Worm (Caenorhabditis elegans) whole organism, L3 larva: Measurements from ENCODE around the gene F53H4.2.
A peak's percentile ranks its signal among the peaks of the same experiment; 100 is the strongest.

Source experiments
- R02D3.7 ChIP-seq: fragments of 150-350 bp; optimal IDR thresholded peaks from 2 replicates; lab custom pipeline; 2014; ENCODE audit warnings: missing biosample characterization, missing genetic modification characterization
- ZK546.5 ChIP-seq: sonication (generic microtip); optimal IDR thresholded peaks from 2 replicates; lab custom pipeline; 2017; ENCODE audit warnings: missing biosample characterization, missing genetic modification characterization
- aly-2 ChIP-seq: fragments of 150-350 bp; optimal IDR thresholded peaks from 2 replicates; lab custom pipeline; 2014; ENCODE audit warnings: missing biosample characterization, missing genetic modification characterization
- ama-1 ChIP-seq: fragments of 150-350 bp; optimal IDR thresholded peaks from 2 replicates; lab custom pipeline; 2018
- ceh-28 ChIP-seq: fragments of 150-350 bp; optimal IDR thresholded peaks from 2 replicates; lab custom pipeline; 2014; ENCODE audit warnings: missing biosample characterization, missing genetic modification reagents, missing genetic modification characterization
- ceh-9 ChIP-seq: sonication (generic microtip); optimal IDR thresholded peaks from 2 replicates; lab custom pipeline; 2018; ENCODE audit warnings: missing biosample characterization, missing genetic modification characterization
- daf-12 ChIP-seq: fragments of 150-350 bp; optimal IDR thresholded peaks from 2 replicates; lab custom pipeline; 2014; ENCODE audit warnings: missing biosample characterization, missing genetic modification reagents, missing genetic modification characterization
- egl-27 ChIP-seq: sonication (generic microtip); optimal IDR thresholded peaks from 4 replicates; lab custom pipeline; 2017; ENCODE audit warnings: missing biosample characterization, missing genetic modification reagents, missing genetic modification characterization
- egl-5 ChIP-seq: fragments of 150-350 bp; optimal IDR thresholded peaks from 2 replicates; lab custom pipeline; 2017; ENCODE audit warnings: missing biosample characterization, missing genetic modification reagents, missing genetic modification characterization, inconsistent platforms
- elt-1 ChIP-seq: fragments of 150-350 bp; optimal IDR thresholded peaks from 2 replicates; lab custom pipeline; 2014; ENCODE audit warnings: missing biosample characterization, missing genetic modification characterization
- elt-2 ChIP-seq: sonication (generic microtip); optimal IDR thresholded peaks from 2 replicates; lab custom pipeline; 2016; ENCODE audit warnings: missing genetic modification reagents, mild to moderate bottlenecking, missing genetic modification characterization, missing compliant biosample characterization
- elt-3 ChIP-seq, 3 experiments: fragments of 150-350 bp in 1 of 3; sonication (generic microtip) in 2 of 3; optimal IDR thresholded peaks; 2 replicates in 2 of 3; 4 replicates in 1 of 3; lab custom pipeline; 2014 to 2017; ENCODE audit warnings: missing biosample characterization in 3 of 3, missing genetic modification characterization in 3 of 3
- eor-1 ChIP-seq, 2 experiments: fragments of 150-350 bp; optimal IDR thresholded peaks; 2 replicates each; lab custom pipeline; 2014 to 2018; ENCODE audit warnings: missing biosample characterization in 2 of 2, missing genetic modification characterization in 2 of 2
- fkh-2 ChIP-seq: fragments of 150-350 bp; optimal IDR thresholded peaks from 2 replicates; lab custom pipeline; 2014; ENCODE audit warnings: missing biosample characterization, missing genetic modification reagents, missing genetic modification characterization
- fos-1 ChIP-seq: fragments of 150-350 bp; optimal IDR thresholded peaks from 2 replicates; lab custom pipeline; 2014; ENCODE audit warnings: missing biosample characterization, missing genetic modification characterization
- hmg-11 ChIP-seq: sonication (generic microtip); optimal IDR thresholded peaks from 2 replicates; lab custom pipeline; 2016; ENCODE audit warnings: missing genetic modification characterization, missing compliant biosample characterization
- jun-1 ChIP-seq: fragments of 150-350 bp; optimal IDR thresholded peaks from 2 replicates; lab custom pipeline; 2014; ENCODE audit warnings: missing biosample characterization, missing genetic modification reagents, missing genetic modification characterization
- lin-15B ChIP-seq: fragments of 150-350 bp; optimal IDR thresholded peaks from 2 replicates; lab custom pipeline; 2014; ENCODE audit warnings: missing biosample characterization, missing genetic modification characterization
- lin-39 ChIP-seq: fragments of 150-350 bp; optimal IDR thresholded peaks from 2 replicates; lab custom pipeline; 2018; ENCODE audit warnings: missing biosample characterization, missing genetic modification reagents, missing genetic modification characterization
- lsy-12 ChIP-seq: sonication (generic microtip); optimal IDR thresholded peaks from 2 replicates; lab custom pipeline; 2016; ENCODE audit warnings: mild to moderate bottlenecking, missing genetic modification characterization, missing compliant biosample characterization
- mdl-1 ChIP-seq: fragments of 150-350 bp; optimal IDR thresholded peaks from 2 replicates; lab custom pipeline; 2014; ENCODE audit warnings: missing biosample characterization, missing genetic modification characterization
- mml-1 ChIP-seq: fragments of 150-350 bp; sonication (generic microtip); optimal IDR thresholded peaks from 3 replicates; lab custom pipeline; 2014; ENCODE audit warnings: missing biosample characterization, missing genetic modification characterization
- nfya-1 ChIP-seq: sonication (generic microtip); optimal IDR thresholded peaks from 2 replicates; lab custom pipeline; 2017; ENCODE audit warnings: missing genetic modification characterization, mild to moderate bottlenecking, missing compliant biosample characterization, antibody characterized with exemption, moderate library complexity; ENCODE audit not compliant: insufficient read depth
- nhr-11 ChIP-seq: fragments of 150-350 bp; optimal IDR thresholded peaks from 2 replicates; lab custom pipeline; 2014; ENCODE audit warnings: missing biosample characterization, missing genetic modification characterization
- nhr-12 ChIP-seq: fragments of 150-350 bp; optimal IDR thresholded peaks from 2 replicates; lab custom pipeline; 2014; ENCODE audit warnings: missing biosample characterization, missing genetic modification characterization
- nhr-23 ChIP-seq: fragments of 150-350 bp; optimal IDR thresholded peaks from 2 replicates; lab custom pipeline; 2014; ENCODE audit warnings: missing biosample characterization, missing genetic modification reagents, missing genetic modification characterization
- nhr-237 ChIP-seq: fragments of 150-350 bp; optimal IDR thresholded peaks from 2 replicates; lab custom pipeline; 2014; ENCODE audit warnings: missing biosample characterization, missing genetic modification characterization
- nhr-25 ChIP-seq: sonication (generic microtip); optimal IDR thresholded peaks from 2 replicates; lab custom pipeline; 2017; ENCODE audit warnings: missing biosample characterization, missing genetic modification characterization
- nhr-43 ChIP-seq: sonication (generic microtip); optimal IDR thresholded peaks from 2 replicates; lab custom pipeline; 2016; ENCODE audit warnings: mild to moderate bottlenecking, missing genetic modification characterization, missing compliant biosample characterization; ENCODE audit not compliant: poor library complexity, severe bottlenecking
- nhr-67 ChIP-seq: fragments of 150-350 bp; optimal IDR thresholded peaks from 2 replicates; lab custom pipeline; 2014; ENCODE audit warnings: missing biosample characterization, missing genetic modification characterization
- nhr-77 ChIP-seq: fragments of 150-350 bp; optimal IDR thresholded peaks from 2 replicates; lab custom pipeline; 2014; ENCODE audit warnings: missing biosample characterization, missing genetic modification characterization
- pha-4 ChIP-seq: fragments of 150-350 bp; optimal IDR thresholded peaks from 2 replicates; lab custom pipeline; 2014; ENCODE audit warnings: missing biosample characterization, missing genetic modification reagents, missing genetic modification characterization
- pqm-1 ChIP-seq: fragments of 150-350 bp; optimal IDR thresholded peaks from 2 replicates; lab custom pipeline; 2017; ENCODE audit warnings: missing biosample characterization, missing genetic modification characterization, inconsistent platforms
- sea-2 ChIP-seq: fragments of 150-350 bp; sonication (generic microtip); optimal IDR thresholded peaks from 4 replicates; lab custom pipeline; 2014; ENCODE audit warnings: missing biosample characterization, missing genetic modification reagents, missing genetic modification characterization
- skn-1 ChIP-seq: fragments of 150-350 bp; optimal IDR thresholded peaks from 2 replicates; lab custom pipeline; 2014; ENCODE audit warnings: missing biosample characterization, missing genetic modification characterization
- snpc-4 ChIP-seq: fragments of 150-350 bp; optimal IDR thresholded peaks from 2 replicates; lab custom pipeline; 2014; ENCODE audit warnings: missing biosample characterization, missing genetic modification characterization
- tbx-2 ChIP-seq: sonication (generic microtip); optimal IDR thresholded peaks from 2 replicates; lab custom pipeline; 2016; ENCODE audit warnings: mild to moderate bottlenecking, missing genetic modification characterization, missing compliant biosample characterization
- unc-39 ChIP-seq: sonication (generic microtip); optimal IDR thresholded peaks from 4 replicates; lab custom pipeline; 2017; ENCODE audit warnings: missing biosample characterization, missing genetic modification characterization
- unc-62 ChIP-seq: fragments of 150-350 bp; sonication (generic microtip); optimal IDR thresholded peaks from 4 replicates; lab custom pipeline; 2014; ENCODE audit warnings: missing biosample characterization, missing genetic modification reagents, missing genetic modification characterization
- zag-1 ChIP-seq: fragments of 150-350 bp; optimal IDR thresholded peaks from 2 replicates; lab custom pipeline; 2014; ENCODE audit warnings: missing biosample characterization, missing genetic modification characterization
- ztf-11 ChIP-seq: fragments of 150-350 bp; optimal IDR thresholded peaks from 2 replicates; lab custom pipeline; 2014; ENCODE audit warnings: missing biosample characterization, missing genetic modification characterization
- ztf-4 ChIP-seq: fragments of 150-350 bp; optimal IDR thresholded peaks from 2 replicates; lab custom pipeline; 2014; ENCODE audit warnings: missing biosample characterization, missing genetic modification characterization

The F53H4.2 gene

DNA sequence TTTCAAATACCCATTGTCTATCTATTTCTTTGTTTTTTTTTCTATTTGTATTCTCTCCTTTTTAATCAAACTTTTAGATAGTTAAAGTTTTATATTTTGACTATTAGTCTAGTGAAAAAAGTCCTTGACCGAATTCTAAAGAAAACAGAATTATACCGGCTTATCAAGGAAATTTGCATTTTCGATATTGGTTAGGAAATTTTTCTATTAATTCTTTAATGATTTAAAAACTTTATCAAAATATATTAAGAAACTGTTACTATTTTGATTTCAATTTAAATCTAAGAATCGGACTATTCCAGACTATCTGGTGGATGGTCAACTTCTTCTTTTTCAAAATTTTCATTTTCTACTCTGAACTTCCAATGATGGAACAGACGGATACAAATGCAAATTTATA lies 28.9 kb upstream of the F53H4.2 start, which contains the start of gene Y7A5A.20:
Y7A5A.20 (plus strand) TSS at position 301 of the 400 bp plus-strand sequence.
- TF ChIP-seq tbx-2 (tag; lab: Kevin White, UChicago) (no peak), nhr-23 (tag; lab: Kevin White, UChicago) (no peak), lin-39 (tag; lab: Kevin White, UChicago) (no peak), ama-1 (lab: Kevin White, UChicago) (no peak), R02D3.7 (no peak), skn-1 (no peak), nhr-25 (tag; lab: Kevin White, UChicago) (no peak), ceh-9 (tag; lab: Kevin White, UChicago) (no peak), egl-27 (tag; lab: Kevin White, UChicago) (no peak), aly-2 (no peak), ztf-4 (tag; lab: Kevin White, UChicago) (no peak)

DNA sequence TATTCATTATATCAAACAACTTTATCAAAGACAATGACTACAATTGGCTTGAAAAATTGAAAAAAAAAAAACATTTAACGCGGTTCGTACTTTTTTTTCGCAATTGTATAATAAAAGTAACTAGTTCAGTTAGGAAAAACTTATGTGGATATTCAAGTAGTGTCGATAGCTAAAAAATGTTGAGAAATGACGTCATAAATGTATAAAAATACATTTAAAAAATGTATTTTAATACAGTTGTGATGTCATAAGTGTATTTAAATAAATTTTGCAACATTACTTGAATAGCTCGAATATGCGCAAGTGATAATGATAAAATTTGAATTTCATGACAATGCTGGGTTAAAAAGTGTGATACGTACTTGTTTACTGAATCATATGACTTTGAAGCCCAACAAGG lies 25.4 kb upstream of the F53H4.2 start:
- no peak for TF ChIP-seq nhr-25 (tag; lab: Kevin White, UChicago)
- no peak for TF ChIP-seq daf-12 (tag; lab: Kevin White, UChicago)
- TF ChIP-seq mml-1 (tag; lab: Kevin White, UChicago): no peak
- TF ChIP-seq lin-15B: no peak
- no peak for TF ChIP-seq tbx-2 (tag; lab: Kevin White, UChicago)
- TF ChIP-seq egl-27 (tag; lab: Kevin White, UChicago): no peak
- no peak for TF ChIP-seq eor-1 (tag; optimal IDR thresholded peaks at IDR 0.05; lab: Kevin White, UChicago)
- TF ChIP-seq ztf-11: no peak
- no peak for TF ChIP-seq fos-1
- TF ChIP-seq ceh-9 (tag; lab: Kevin White, UChicago): no peak
- TF ChIP-seq elt-3 (tag; optimal IDR thresholded peaks at IDR 0.05; lab: Kevin White, UChicago): no peak
- no peak for TF ChIP-seq sea-2 (GFP tag; lab: Kevin White, UChicago)
- no peak for TF ChIP-seq pqm-1
- TF ChIP-seq nhr-43: no peak
- no peak for TF ChIP-seq nhr-23 (tag; lab: Kevin White, UChicago)
- TF ChIP-seq aly-2: no peak
- no peak for TF ChIP-seq lsy-12 (tag; lab: Kevin White, UChicago)
- no peak for TF ChIP-seq zag-1 (tag; lab: Kevin White, UChicago)
- TF ChIP-seq nhr-237 (tag; lab: Kevin White, UChicago): no peak
- TF ChIP-seq, all 47 proteins: peak for 0

DNA sequence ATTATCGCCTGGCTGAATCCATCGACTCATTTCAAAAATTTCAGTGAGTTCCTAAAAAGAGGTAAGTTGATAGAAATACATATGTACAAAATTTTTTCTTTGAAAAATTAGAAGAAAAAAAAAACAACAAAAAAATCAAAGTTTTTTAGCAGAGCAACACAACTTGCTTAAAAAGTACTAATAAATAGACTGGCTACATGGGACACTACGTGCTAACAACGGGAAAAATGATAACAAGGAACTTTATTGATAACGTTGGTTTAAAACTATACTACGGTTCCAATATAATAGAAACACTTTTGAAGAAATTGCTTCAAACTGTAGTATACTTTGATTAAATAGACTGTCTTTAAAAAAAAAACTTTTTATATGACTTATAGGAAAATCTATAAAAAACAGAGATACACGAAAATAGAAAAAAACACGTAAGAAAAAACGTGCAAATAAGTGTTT lies 18.4 kb upstream of the F53H4.2 start, which contains the start of gene acox-1.6:
acox-1.6 (minus strand) TSS at position 51 of the 453 bp plus-strand sequence.
- peak; percentile 85 for TF ChIP-seq pqm-1
- TF ChIP-seq nhr-67 (tag; lab: Kevin White, UChicago): no peak
- no peak for TF ChIP-seq nhr-23 (tag; lab: Kevin White, UChicago)
- peak; percentile 70 for TF ChIP-seq elt-2
- peak; percentile 42 for TF ChIP-seq pha-4 (tag; lab: Kevin White, UChicago)
- no peak for TF ChIP-seq nhr-12
- TF ChIP-seq, all 47 proteins: peak for 3

DNA sequence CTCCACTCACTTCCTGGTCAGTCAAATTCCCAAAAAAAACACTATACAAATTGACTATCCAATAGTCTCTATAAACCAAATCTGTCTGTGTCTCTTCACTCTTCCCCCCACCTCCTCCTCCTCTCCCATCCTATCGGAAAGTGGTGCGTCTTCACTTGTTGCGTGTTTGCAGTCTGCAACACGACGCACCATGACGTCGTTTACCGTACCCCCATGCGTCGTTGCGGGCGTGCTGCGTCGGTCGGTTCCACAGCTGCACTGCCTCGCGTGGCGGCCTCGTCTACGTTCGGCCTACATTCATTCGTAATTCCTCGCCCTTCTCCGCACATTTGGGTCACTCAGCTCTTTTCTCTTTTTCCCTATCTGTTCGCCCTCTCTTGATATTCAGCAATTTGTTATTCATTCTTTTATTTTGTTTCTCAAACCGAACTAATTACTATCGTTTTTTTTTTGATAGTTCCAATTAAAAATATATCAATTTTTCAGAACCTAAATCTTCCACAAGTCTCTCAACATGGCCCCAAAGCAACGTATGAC lies 15.8 kb upstream of the F53H4.2 start, which contains the start of gene serp-1.1:
serp-1.1 (plus strand) TSS at position 487 of the 537 bp plus-strand sequence.
- TF ChIP-seq nhr-23 (tag; lab: Kevin White, UChicago) (peak; percentile 100), fkh-2 (tag; lab: Kevin White, UChicago) (peak; percentile 78), nhr-237 (tag; lab: Kevin White, UChicago) (no peak), ztf-11 (no peak), aly-2 (no peak), snpc-4 (tag; lab: Kevin White, UChicago) (peak; percentile 94), ZK546.5 (tag; lab: Kevin White, UChicago) (peak; percentile 24), eor-1 (tag; optimal IDR thresholded peaks at IDR 0.05; lab: Kevin White, UChicago) (no peak), elt-2 (peak; percentile 98), unc-39 (tag; lab: Kevin White, UChicago) (no peak), ceh-9 (tag; lab: Kevin White, UChicago) (no peak), nhr-12 (no peak), nfya-1 (peak; percentile 100), ceh-28 (peak; percentile 96), nhr-77 (peak; percentile 87), nhr-67 (tag; lab: Kevin White, UChicago) (no peak), nhr-25 (tag; lab: Kevin White, UChicago) (peak; percentile 100), zag-1 (tag; lab: Kevin White, UChicago) (peak; percentile 79), nhr-43 (peak; percentile 98), nhr-11 (peak; percentile 86), R02D3.7 (peak; percentile 91), skn-1 (peak; percentile 89), ama-1 (lab: Kevin White, UChicago) (peak; percentile 77), jun-1 (tag; lab: Kevin White, UChicago) (peak; percentile 98), tbx-2 (tag; lab: Kevin White, UChicago) (peak; percentile 96), elt-3 (tag; optimal IDR thresholded peaks at IDR 0.05; lab: Kevin White, UChicago) (peak; percentile 77 to 95 (median 87)), lin-15B (peak; percentile 96), daf-12 (tag; lab: Kevin White, UChicago) (peak; percentile 24), elt-1 (tag; lab: Kevin White, UChicago) (peak; percentile 87), egl-5 (tag; lab: Kevin White, UChicago) (no peak), unc-62 (peak; percentile 98), mdl-1 (tag; lab: Kevin White, UChicago) (peak; percentile 95), egl-27 (tag; lab: Kevin White, UChicago) (peak; percentile 94), hmg-11 (tag; lab: Kevin White, UChicago) (peak; percentile 99), ztf-4 (tag; lab: Kevin White, UChicago) (peak; percentile 91), lsy-12 (tag; lab: Kevin White, UChicago) (peak; percentile 99), pqm-1 (peak; percentile 88)
